Fruit fly (Drosophila melanogaster): ENCODE results near the gene mRpL20.

dm6 chr3L:13027333-13027732, 9.7 kb upstream of the mRpL20 start:
- no peak for TF ChIP-seq ttk (optimal IDR thresholded peaks at IDR 0.05)
- no peak for TF ChIP-seq h (optimal IDR thresholded peaks at IDR 0.05)
- no peak for TF ChIP-seq Myc (optimal IDR thresholded peaks at IDR 0.05)
- no peak for TF ChIP-seq psq (optimal IDR thresholded peaks at IDR 0.05)
